Fruit fly (Drosophila melanogaster) whole organism, embryonic: ENCODE measurements around the gene CG14341.

Source experiments
- Bdp1 ChIP-seq: fragments of 200-800 bp; sonication (Bioruptor generic); optimal IDR thresholded peaks from 3 replicates; lab custom pipeline; 2016; ENCODE audit warnings: missing biosample characterization, missing genetic modification characterization
- Bgb ChIP-seq: fragments of 200-800 bp; sonication (Bioruptor generic); IDR thresholded peaks from 2 replicates; pipeline ENCODE4 v1.3.6; 2022; ENCODE audit warnings: missing biosample characterization, missing genetic modification characterization; ENCODE audit not compliant: partially characterized antibody
- Blimp-1 ChIP-seq: fragments of 200-800 bp; sonication (Bioruptor generic); optimal IDR thresholded peaks from 3 replicates; lab custom pipeline; 2018; ENCODE audit warnings: missing biosample characterization, missing genetic modification characterization, mild to moderate bottlenecking, moderate library complexity, missing genetic modification reagents
- CG10462 ChIP-seq: fragments of 200-800 bp; sonication (Bioruptor generic); optimal IDR thresholded peaks from 2 replicates; lab custom pipeline; 2016; ENCODE audit warnings: missing biosample characterization, missing genetic modification characterization
- CG11398 ChIP-seq: fragments of 200-800 bp; sonication (Bioruptor generic); optimal IDR thresholded peaks from 2 replicates; lab custom pipeline; 2016; ENCODE audit warnings: missing biosample characterization, missing genetic modification characterization
- CG11723 ChIP-seq: fragments of 200-800 bp; sonication (Bioruptor generic); optimal IDR thresholded peaks from 2 replicates; lab custom pipeline; 2017; ENCODE audit warnings: missing biosample characterization, mild to moderate bottlenecking, missing genetic modification characterization
- CG12071 ChIP-seq: fragments of 200-800 bp; sonication (Bioruptor generic); optimal IDR thresholded peaks from 3 replicates; lab custom pipeline; 2018; ENCODE audit warnings: missing biosample characterization, mild to moderate bottlenecking, missing genetic modification characterization
- CG12659 ChIP-seq: fragments of 200-800 bp; sonication (Bioruptor generic); optimal IDR thresholded peaks from 3 replicates; lab custom pipeline; 2017; ENCODE audit warnings: mild to moderate bottlenecking, missing biosample characterization, missing genetic modification reagents, missing genetic modification characterization
- CG13123 ChIP-seq: fragments of 200-800 bp; sonication (Bioruptor generic); optimal IDR thresholded peaks from 2 replicates; lab custom pipeline; 2016; ENCODE audit warnings: missing biosample characterization, missing genetic modification characterization
- CG13775 ChIP-seq: fragments of 200-800 bp; sonication (Bioruptor generic); optimal IDR thresholded peaks from 3 replicates; lab custom pipeline; 2017; ENCODE audit warnings: missing biosample characterization, mild to moderate bottlenecking, missing genetic modification characterization
- CG14014 ChIP-seq: fragments of 200-800 bp; sonication (Bioruptor generic); IDR thresholded peaks from 2 replicates; pipeline ENCODE4 v1.3.6; 2022; ENCODE audit warnings: missing biosample characterization, missing genetic modification characterization
- CG18011 ChIP-seq: fragments of 200-800 bp; sonication (Bioruptor generic); optimal IDR thresholded peaks from 2 replicates; lab custom pipeline; 2017; ENCODE audit warnings: missing biosample characterization, missing genetic modification characterization, mild to moderate bottlenecking, moderate library complexity, missing genotype
- CG4404 ChIP-seq: fragments of 200-800 bp; sonication (Bioruptor generic); IDR thresholded peaks from 2 replicates; pipeline ENCODE4 v1.3.6; 2022; ENCODE audit warnings: missing biosample characterization, missing genetic modification characterization
- CG7556 ChIP-seq: fragments of 200-800 bp; sonication (Bioruptor generic); optimal IDR thresholded peaks from 2 replicates; lab custom pipeline; 2017; ENCODE audit warnings: missing biosample characterization, mild to moderate bottlenecking, missing genetic modification characterization
- CG7839 ChIP-seq: fragments of 200-800 bp; sonication (Bioruptor generic); optimal IDR thresholded peaks from 3 replicates; lab custom pipeline; 2018; ENCODE audit warnings: missing biosample characterization, mild to moderate bottlenecking, missing genetic modification characterization, moderate library complexity
- CrebB ChIP-seq: fragments of 200-800 bp; sonication (Bioruptor generic); optimal IDR thresholded peaks from 3 replicates; lab custom pipeline; 2018; ENCODE audit warnings: missing biosample characterization, mild to moderate bottlenecking, missing genetic modification characterization
- Dll ChIP-seq: fragments of 200-800 bp; sonication (Bioruptor generic); IDR thresholded peaks from 4 replicates; pipeline ENCODE4 v1.3.6; 2022; ENCODE audit warnings: missing biosample characterization, missing genetic modification characterization; ENCODE audit not compliant: partially characterized antibody
- Doc2 ChIP-seq: fragments of 200-800 bp; sonication (Bioruptor generic); IDR thresholded peaks from 2 replicates; pipeline ENCODE4 v1.3.6; 2022; ENCODE audit warnings: missing biosample characterization, missing genetic modification characterization
- Fer1 ChIP-seq: fragments of 200-800 bp; sonication (Bioruptor generic); optimal IDR thresholded peaks from 2 replicates; lab custom pipeline; 2017; ENCODE audit warnings: missing biosample characterization, mild to moderate bottlenecking, missing genetic modification characterization
- HLH54F ChIP-seq: fragments of 200-800 bp; sonication (Bioruptor generic); optimal IDR thresholded peaks from 3 replicates; lab custom pipeline; 2016; ENCODE audit warnings: missing biosample characterization, missing genetic modification characterization
- Hmx ChIP-seq: fragments of 200-800 bp; sonication (Bioruptor generic); optimal IDR thresholded peaks from 2 replicates; lab custom pipeline; 2016; ENCODE audit warnings: missing biosample characterization, missing genetic modification characterization
- Hsf ChIP-seq: fragments of 200-800 bp; sonication (Bioruptor generic); optimal IDR thresholded peaks from 3 replicates; lab custom pipeline; 2016; ENCODE audit warnings: missing biosample characterization, missing genetic modification characterization
- MBD-R2 ChIP-seq: fragments of 200-800 bp; sonication (Bioruptor generic); IDR thresholded peaks from 2 replicates; pipeline ENCODE4 v1.3.6; 2022; ENCODE audit warnings: missing biosample characterization, missing genetic modification characterization
- MTF-1 ChIP-seq: fragments of 200-800 bp; sonication (Bioruptor generic); optimal IDR thresholded peaks from 2 replicates; lab custom pipeline; 2018; ENCODE audit warnings: missing biosample characterization, mild to moderate bottlenecking, missing genetic modification characterization, borderline replicate concordance
- Meics ChIP-seq: fragments of 200-800 bp; sonication (Bioruptor generic); optimal IDR thresholded peaks from 2 replicates; lab custom pipeline; 2017; ENCODE audit warnings: missing biosample characterization, mild to moderate bottlenecking, missing genetic modification characterization
- Rfx ChIP-seq: fragments of 200-800 bp; sonication (Bioruptor generic); IDR thresholded peaks from 2 replicates; pipeline ENCODE4 v1.3.6; 2022; ENCODE audit warnings: missing biosample characterization, missing genetic modification characterization
- Rx ChIP-seq: fragments of 200-800 bp; sonication (Bioruptor generic); IDR thresholded peaks from 2 replicates; pipeline ENCODE4 v1.3.6; 2022; ENCODE audit warnings: missing biosample characterization, missing genetic modification characterization
- Side ChIP-seq: fragments of 200-800 bp; sonication (Bioruptor generic); optimal IDR thresholded peaks from 2 replicates; lab custom pipeline; 2016; ENCODE audit warnings: missing biosample characterization, missing genetic modification characterization
- bbx ChIP-seq: fragments of 200-800 bp; sonication (Bioruptor generic); IDR thresholded peaks from 2 replicates; pipeline ENCODE4 v1.3.6; 2022; ENCODE audit warnings: missing biosample characterization, missing genetic modification characterization; ENCODE audit not compliant: partially characterized antibody
- btn ChIP-seq: fragments of 200-800 bp; sonication (Bioruptor generic); optimal IDR thresholded peaks from 2 replicates; lab custom pipeline; 2016; ENCODE audit warnings: missing biosample characterization, missing genetic modification characterization
- cas ChIP-seq: fragments of 200-800 bp; sonication (Bioruptor generic); IDR thresholded peaks from 2 replicates; pipeline ENCODE4 v1.3.6; 2022; ENCODE audit warnings: missing biosample characterization, missing genetic modification characterization
- chinmo ChIP-seq: fragments of 200-800 bp; sonication (Bioruptor generic); IDR thresholded peaks from 4 replicates; pipeline ENCODE4 v1.3.6; 2022; ENCODE audit warnings: missing biosample characterization, missing genetic modification characterization; ENCODE audit not compliant: partially characterized antibody
- da ChIP-seq: fragments of 200-800 bp; sonication (Bioruptor generic); optimal IDR thresholded peaks from 2 replicates; lab custom pipeline; 2016; ENCODE audit warnings: missing biosample characterization, missing genetic modification characterization
- disco-r ChIP-seq: fragments of 200-800 bp; sonication (Bioruptor generic); optimal IDR thresholded peaks from 2 replicates; lab custom pipeline; 2016; ENCODE audit warnings: missing biosample characterization, missing genetic modification characterization
- exex ChIP-seq: fragments of 200-800 bp; sonication (Bioruptor generic); optimal IDR thresholded peaks from 4 replicates; lab custom pipeline; 2018; ENCODE audit warnings: missing biosample characterization, mild to moderate bottlenecking, missing genetic modification characterization, moderate library complexity
- hth ChIP-seq: fragments of >200 bp; optimal IDR thresholded peaks from 2 replicates; lab custom pipeline; 2017; ENCODE audit warnings: inconsistent platforms
- ind ChIP-seq: fragments of 200-800 bp; sonication (Bioruptor generic); optimal IDR thresholded peaks from 3 replicates; lab custom pipeline; 2016; ENCODE audit warnings: missing biosample characterization, missing genetic modification characterization
- inv ChIP-seq: fragments of 200-800 bp; sonication (Bioruptor generic); IDR thresholded peaks from 2 replicates; pipeline ENCODE4 v1.3.6; 2022; ENCODE audit warnings: missing biosample characterization, missing genetic modification characterization; ENCODE audit not compliant: partially characterized antibody
- kay ChIP-seq: fragments of 200-800 bp; sonication (Bioruptor generic); optimal IDR thresholded peaks from 2 replicates; lab custom pipeline; 2016; ENCODE audit warnings: missing biosample characterization, missing genetic modification characterization
- kni ChIP-seq: fragments of 200-800 bp; sonication (Bioruptor generic); optimal IDR thresholded peaks from 3 replicates; lab custom pipeline; 2017; ENCODE audit warnings: mild to moderate bottlenecking, missing biosample characterization, missing genetic modification reagents, missing genetic modification characterization
- luna ChIP-seq: fragments of 200-800 bp; sonication (Bioruptor generic); optimal IDR thresholded peaks from 2 replicates; lab custom pipeline; 2016; ENCODE audit warnings: missing biosample characterization, missing genetic modification characterization
- nau ChIP-seq: fragments of 200-800 bp; sonication (Bioruptor generic); optimal IDR thresholded peaks from 3 replicates; lab custom pipeline; 2017; ENCODE audit warnings: missing biosample characterization, mild to moderate bottlenecking, missing genetic modification characterization, missing genetic modification reagents
- p53 ChIP-seq: fragments of 200-800 bp; sonication (Bioruptor generic); optimal IDR thresholded peaks from 2 replicates; lab custom pipeline; 2016; ENCODE audit warnings: missing biosample characterization, missing genetic modification characterization
- peb ChIP-seq: fragments of 200-800 bp; sonication (Bioruptor generic); IDR thresholded peaks from 2 replicates; pipeline ENCODE4 v1.3.6; 2022; ENCODE audit warnings: missing biosample characterization, missing genetic modification characterization
- pita ChIP-seq: fragments of 200-800 bp; sonication (Bioruptor generic); optimal IDR thresholded peaks from 2 replicates; lab custom pipeline; 2017; ENCODE audit warnings: missing biosample characterization, mild to moderate bottlenecking, missing genetic modification characterization
- pum ChIP-seq: fragments of 200-800 bp; sonication (Bioruptor generic); optimal IDR thresholded peaks from 2 replicates; lab custom pipeline; 2016; ENCODE audit warnings: missing biosample characterization, missing genetic modification characterization
- seq ChIP-seq: fragments of 200-800 bp; sonication (Bioruptor generic); IDR thresholded peaks from 2 replicates; pipeline ENCODE4 v1.3.6; 2022; ENCODE audit warnings: missing biosample characterization, missing genetic modification characterization
- shn ChIP-seq: fragments of 200-800 bp; sonication (Bioruptor generic); optimal IDR thresholded peaks from 3 replicates; lab custom pipeline; 2016; ENCODE audit warnings: missing biosample characterization, missing genetic modification characterization
- sug ChIP-seq: fragments of 200-800 bp; optimal IDR thresholded peaks from 2 replicates; lab custom pipeline; 2019; ENCODE audit warnings: missing biosample characterization, mild to moderate bottlenecking, missing genetic modification characterization, moderate library complexity
- tgo ChIP-seq: fragments of 200-800 bp; sonication (Bioruptor generic); IDR thresholded peaks from 3 replicates; pipeline ENCODE4 v1.3.6; 2022; ENCODE audit warnings: missing biosample characterization, missing genetic modification characterization
- zfh2 ChIP-seq: fragments of 200-800 bp; sonication (Bioruptor generic); optimal IDR thresholded peaks from 2 replicates; lab custom pipeline; 2016; ENCODE audit warnings: missing biosample characterization, missing genetic modification characterization

Gene CG14341

DNA sequence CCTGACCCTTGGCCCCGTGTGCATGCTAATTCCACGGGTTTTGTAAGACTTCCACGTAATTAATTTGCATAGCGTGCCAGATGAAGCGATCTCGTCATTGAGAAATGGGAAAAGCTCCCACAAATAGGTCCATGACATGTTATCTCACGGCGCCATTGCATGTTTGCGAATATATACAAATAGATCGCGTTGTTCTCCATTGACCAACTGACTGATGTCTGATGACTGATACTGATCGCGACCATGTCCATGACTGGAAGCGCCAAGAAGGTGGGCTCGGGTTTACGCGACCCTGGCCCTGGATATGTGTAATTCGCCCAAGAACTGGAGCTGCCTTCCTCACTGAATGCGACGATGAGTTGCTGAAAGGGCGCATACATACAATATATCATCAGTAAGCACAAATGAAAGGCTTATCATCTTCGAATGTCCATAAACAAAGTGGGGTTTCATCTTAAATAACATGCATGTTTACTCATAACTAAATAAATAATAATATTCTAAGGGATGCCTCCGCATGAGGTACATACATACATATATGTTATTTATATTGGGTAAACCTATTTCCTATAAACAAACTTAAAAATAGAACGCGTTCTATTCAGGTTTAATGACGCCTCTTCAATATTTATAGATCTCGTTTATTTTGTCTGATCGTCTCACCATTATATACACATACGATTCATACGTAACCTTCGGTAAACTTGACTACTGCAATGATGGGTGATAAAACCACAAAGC lies 43.1 kb upstream of the CG14341 start (continued):
- TF ChIP-seq Dll (GFP tag; lab: Robert Waterston, UW) = no peak
- no peak for TF ChIP-seq disco-r (GFP tag; lab: Kevin White, UChicago)
- no peak for TF ChIP-seq CG4404 (GFP tag; lab: Robert Waterston, UW)
- TF ChIP-seq seq (GFP tag; lab: Robert Waterston, UW) = no peak
- peak; percentile 50 for TF ChIP-seq nau (GFP tag; lab: Kevin White, UChicago)
- TF ChIP-seq exex (tag; lab: Kevin White, UChicago) = peak; percentile 14
- TF ChIP-seq CG10462 (GFP tag; lab: Kevin White, UChicago) = no peak
- TF ChIP-seq Rfx (GFP tag; lab: Robert Waterston, UW) = no peak
- TF ChIP-seq sug (tag; lab: Kevin White, UChicago) = no peak
- no peak for TF ChIP-seq kay
- TF ChIP-seq bbx = no peak
- no peak for TF ChIP-seq hth
- TF ChIP-seq p53 (GFP tag; lab: Kevin White, UChicago) = no peak
- TF ChIP-seq CG14014 (GFP tag; lab: Robert Waterston, UW) = no peak
- no peak for TF ChIP-seq Hsf (GFP tag; lab: Kevin White, UChicago)
- no peak for TF ChIP-seq cas (GFP tag; lab: Robert Waterston, UW)
- peak; percentile 66 for TF ChIP-seq MTF-1 (GFP tag; lab: Kevin White, UChicago)
- peak; percentile 30; the same call in 1 of the 2 replicates for TF ChIP-seq peb (GFP tag; lab: Robert Waterston, UW)
- no peak for TF ChIP-seq tgo
- TF ChIP-seq CG11723 (GFP tag; lab: Kevin White, UChicago) = peak; percentile 28
- no peak for TF ChIP-seq Fer1 (GFP tag; lab: Kevin White, UChicago)
- no peak for TF ChIP-seq zfh2 (GFP tag; lab: Kevin White, UChicago)
- TF ChIP-seq Hmx = no peak
- TF ChIP-seq luna (GFP tag; lab: Kevin White, UChicago) = no peak
- TF ChIP-seq CG7556 (GFP tag; lab: Kevin White, UChicago) = peak; percentile 34
- TF ChIP-seq Rx (GFP tag; lab: Robert Waterston, UW) = no peak
- TF ChIP-seq Blimp-1 (GFP tag; lab: Kevin White, UChicago) = peak; percentile 77
- TF ChIP-seq CG7839 (tag; lab: Kevin White, UChicago) = peak; percentile 37
- TF ChIP-seq pita (GFP tag; lab: Kevin White, UChicago) = no peak
- no peak for TF ChIP-seq da (GFP tag; lab: Kevin White, UChicago)
- no peak for TF ChIP-seq chinmo (GFP tag; lab: Robert Waterston, UW)
- no peak for TF ChIP-seq HLH54F (GFP tag; lab: Kevin White, UChicago)
- no peak for TF ChIP-seq Side (GFP tag; lab: Kevin White, UChicago)
- TF ChIP-seq Meics = no peak
- TF ChIP-seq shn = no peak
- TF ChIP-seq Bgb = no peak
- TF ChIP-seq CG13775 = no peak
- no peak for TF ChIP-seq CG12659
- no peak for TF ChIP-seq inv
- no peak for TF ChIP-seq CG18011 (GFP tag; lab: Kevin White, UChicago)
- no peak for TF ChIP-seq pum (GFP tag; lab: Kevin White, UChicago)
- no peak for TF ChIP-seq CrebB
- no peak for TF ChIP-seq CG11398 (GFP tag; lab: Kevin White, UChicago)
- TF ChIP-seq Bdp1 (GFP tag; lab: Kevin White, UChicago) = no peak
- TF ChIP-seq kni (GFP tag; lab: Kevin White, UChicago) = peak; percentile 48
- TF ChIP-seq Doc2 (GFP tag; lab: Robert Waterston, UW) = no peak
- TF ChIP-seq MBD-R2 (GFP tag; lab: Robert Waterston, UW) = no peak
- TF ChIP-seq ind (GFP tag; lab: Kevin White, UChicago) = no peak
- TF ChIP-seq btn = no peak
- peak; percentile 18 for TF ChIP-seq CG13123 (GFP tag; lab: Kevin White, UChicago)
- no peak for TF ChIP-seq CG12071 (GFP tag; lab: Kevin White, UChicago)
